Worm (Caenorhabditis elegans): ENCODE measurements around the gene Y116A8C.27.
"Not testable (repeated sequence)": the region's sequence is repeated elsewhere in the genome, so short reads cannot be mapped to it uniquely, and the experiment has no call there.

The Y116A8C.27 gene

ce11 chrIV:17070791-17071190 is 25.3 kb downstream of the Y116A8C.27 start, which contains the start of gene Y116A8C.24:
Y116A8C.24 (minus strand) TSS chrIV:17070891.
- not testable (repeated sequence) for TF ChIP-seq nhr-77 (tag; optimal IDR thresholded peaks at IDR 0.05); blmp-1 (tag; optimal IDR thresholded peaks at IDR 0.05; ENCODE audit: insufficient read depth); zag-1 (tag; optimal IDR thresholded peaks at IDR 0.05)

ce11 chrIV:17064937-17065336 is 31.1 kb downstream of the Y116A8C.27 start, which contains the start of gene Y116A8C.465:
Y116A8C.465 (plus strand) TSS chrIV:17065237.
- TF ChIP-seq elt-3 (tag; optimal IDR thresholded peaks at IDR 0.05); sma-3 (GFP tag; optimal IDR thresholded peaks at IDR 0.05); nhr-6 (tag; optimal IDR thresholded peaks at IDR 0.05): not testable (repeated sequence)

ce11 chrIV:17063700-17064099 is 32.4 kb downstream of the Y116A8C.27 start, which contains the start of gene Y116A8C.467:
Y116A8C.467 (minus strand) TSS chrIV:17063800.
- not testable (repeated sequence) for TF ChIP-seq sem-4, elt-1, egl-27 (tag; optimal IDR thresholded peaks at IDR 0.05)

ce11 chrIV:17058036-17058435 is 38.0 kb downstream of the Y116A8C.27 start, which contains the start of gene Y116A8C.44:
Y116A8C.44 (minus strand) TSS chrIV:17058136.
- TF ChIP-seq ama-1 (optimal IDR thresholded peaks at IDR 0.05) (no peak), nhr-6 (tag; optimal IDR thresholded peaks at IDR 0.05) (no peak), peb-1 (tag; optimal IDR thresholded peaks at IDR 0.05) (no peak), nhr-237 (tag; optimal IDR thresholded peaks at IDR 0.05) (no peak), blmp-1 (tag; optimal IDR thresholded peaks at IDR 0.05; ENCODE audit: insufficient read depth) (no peak), lsy-2 (tag; optimal IDR thresholded peaks at IDR 0.05) (no peak), nhr-77 (tag; optimal IDR thresholded peaks at IDR 0.05) (no peak), ceh-16 (tag; optimal IDR thresholded peaks at IDR 0.05) (no peak), mab-5 (tag; optimal IDR thresholded peaks at IDR 0.05) (no peak), elt-3 (tag; optimal IDR thresholded peaks at IDR 0.05) (no peak), nhr-11 (tag; optimal IDR thresholded peaks at IDR 0.05) (no peak)

ce11 chrIV:17053261-17053660 is 42.8 kb downstream of the Y116A8C.27 start, which contains the start of gene Y116A8C.23:
Y116A8C.23 (plus strand) TSS chrIV:17053561.
- TF ChIP-seq nhr-25 (tag; optimal IDR thresholded peaks at IDR 0.05) = no peak
- TF ChIP-seq nhr-10 (tag; optimal IDR thresholded peaks at IDR 0.05) = no peak
- no peak for TF ChIP-seq alr-1 (tag; optimal IDR thresholded peaks at IDR 0.05)
- TF ChIP-seq egl-27 (tag; optimal IDR thresholded peaks at IDR 0.05) = no peak
- no peak for TF ChIP-seq mdl-1 (tag; optimal IDR thresholded peaks at IDR 0.05)
- no peak for TF ChIP-seq C34F6.9 (tag; optimal IDR thresholded peaks at IDR 0.05)
- no peak for TF ChIP-seq unc-55 (GFP tag; optimal IDR thresholded peaks at IDR 0.05)
- no peak for TF ChIP-seq R02D3.7 (tag; optimal IDR thresholded peaks at IDR 0.05)
- no peak for TF ChIP-seq ZK546.5 (tag; optimal IDR thresholded peaks at IDR 0.05)
- no peak for TF ChIP-seq crh-2 (tag; optimal IDR thresholded peaks at IDR 0.05)

- no peak for TF ChIP-seq dmd-4 (tag; optimal IDR thresholded peaks at IDR 0.05)
- no peak for TF ChIP-seq nhr-237 (tag; optimal IDR thresholded peaks at IDR 0.05)
- no peak for TF ChIP-seq egl-27 (tag; optimal IDR thresholded peaks at IDR 0.05)
- TF ChIP-seq F13H6.1 (tag; optimal IDR thresholded peaks at IDR 0.05) = no peak
- no peak for TF ChIP-seq lin-11 (tag; optimal IDR thresholded peaks at IDR 0.05)
- TF ChIP-seq unc-39 (tag; optimal IDR thresholded peaks at IDR 0.05) = no peak
- no peak for TF ChIP-seq aly-2 (tag; optimal IDR thresholded peaks at IDR 0.05)
- no peak for TF ChIP-seq lsy-2 (tag; optimal IDR thresholded peaks at IDR 0.05)
- TF ChIP-seq ztf-11 (tag; optimal IDR thresholded peaks at IDR 0.05) = no peak
- no peak for TF ChIP-seq elt-3 (tag; optimal IDR thresholded peaks at IDR 0.05)
- no peak for TF ChIP-seq R02D3.7 (tag; optimal IDR thresholded peaks at IDR 0.05)
- TF ChIP-seq peb-1 (tag; optimal IDR thresholded peaks at IDR 0.05) = no peak
Observed at ce11 chrIV:17048257-17048656, 47.8 kb downstream of the Y116A8C.27 start, which contains the start of gene athp-3. athp-3 (minus strand) TSS chrIV:17048357.

- TF ChIP-seq aly-2 (tag; optimal IDR thresholded peaks at IDR 0.05) (no peak), Y55F3AM.14 (GFP tag; optimal IDR thresholded peaks at IDR 0.05) (no peak), dmd-4 (tag; optimal IDR thresholded peaks at IDR 0.05) (no peak), blmp-1 (tag; optimal IDR thresholded peaks at IDR 0.05; ENCODE audit: insufficient read depth) (no peak), ztf-1 (GFP tag; conservative IDR thresholded peaks at IDR 0.05) (no peak), skn-1 (tag; optimal IDR thresholded peaks at IDR 0.05) (no peak)
Observed at ce11 chrIV:17045691-17046090, 50.4 kb downstream of the Y116A8C.27 start, which contains the start of gene clec-195. clec-195 (minus strand) TSS chrIV:17045791.

Data from whole organism, L2 larva.